Worm (Caenorhabditis elegans): ENCODE results near the gene cyld-1.

ce11 chrIII:9913722-9914121 lies 3.3 kb upstream of the cyld-1 start, which contains the start of gene cbp-3:
- TF ChIP-seq mab-5 (tag; optimal IDR thresholded peaks at IDR 0.05) = no peak
- no peak for TF ChIP-seq nhr-237 (tag; optimal IDR thresholded peaks at IDR 0.05)
- TF ChIP-seq nhr-11 (tag; optimal IDR thresholded peaks at IDR 0.05) = no peak
- no peak for TF ChIP-seq ztf-4 (tag; optimal IDR thresholded peaks at IDR 0.05)
- no peak for TF ChIP-seq lsy-2 (tag; optimal IDR thresholded peaks at IDR 0.05)
- TF ChIP-seq ama-1 (optimal IDR thresholded peaks at IDR 0.05) = no peak
